Worm (Caenorhabditis elegans) whole organism, young adult: Measurements from ENCODE around the gene tufm-1.
A peak's percentile ranks its signal among the peaks of the same experiment; 100 is the strongest.

Source experiments
- C17E4.6 ChIP-seq: fragments of 200-800 bp; sonication (Bioruptor generic); IDR thresholded peaks from 2 replicates; pipeline ENCODE4 v1.3.6; 2022; ENCODE audit warnings: missing genetic modification reagents, missing genetic modification characterization, missing compliant biosample characterization
- F37B4.10 ChIP-seq: fragments of 200-800 bp; sonication (Bioruptor generic); IDR thresholded peaks from 2 replicates; pipeline ENCODE4 v1.3.6; 2022; ENCODE audit warnings: missing genetic modification characterization, missing compliant biosample characterization
- F39B2.1 ChIP-seq: fragments of 200-800 bp; sonication (Bioruptor generic); IDR thresholded peaks from 2 replicates; pipeline ENCODE4 v1.3.6; 2022; ENCODE audit warnings: missing genetic modification reagents, missing genetic modification characterization, missing compliant biosample characterization
- F55B11.4 ChIP-seq: sonication (generic microtip); optimal IDR thresholded peaks from 2 replicates; lab custom pipeline; 2016; ENCODE audit warnings: missing compliant biosample characterization, missing genetic modification characterization, borderline replicate concordance; ENCODE audit not compliant: insufficient read depth
- F57A8.1 ChIP-seq: fragments of 200-800 bp; sonication (Bioruptor generic); optimal IDR thresholded peaks from 2 replicates; lab custom pipeline; 2018; ENCODE audit warnings: mild to moderate bottlenecking, missing genetic modification characterization, moderate library complexity, missing compliant biosample characterization
- K11D2.4 ChIP-seq: fragments of 200-800 bp; sonication (Bioruptor generic); IDR thresholded peaks from 2 replicates; pipeline ENCODE4 v1.3.6; 2022; ENCODE audit warnings: missing genetic modification reagents, missing genetic modification characterization, missing compliant biosample characterization
- K12H6.12 ChIP-seq: fragments of 200-800 bp; sonication (Bioruptor generic); optimal IDR thresholded peaks from 2 replicates; lab custom pipeline; 2018; ENCODE audit warnings: mild to moderate bottlenecking, missing genetic modification characterization, missing compliant biosample characterization
- T07F8.4 ChIP-seq: sonication (generic microtip); optimal IDR thresholded peaks from 2 replicates; lab custom pipeline; 2016; ENCODE audit warnings: mild to moderate bottlenecking, missing genetic modification characterization, moderate library complexity, missing compliant biosample characterization
- T26A5.8 ChIP-seq: sonication (generic microtip); optimal IDR thresholded peaks from 2 replicates; lab custom pipeline; 2016; ENCODE audit warnings: missing genetic modification characterization, missing compliant biosample characterization
- Y53G8AR.9 ChIP-seq: fragments of 200-800 bp; sonication (Bioruptor generic); conservative IDR thresholded peaks from 2 replicates; pipeline ENCODE4 v1.3.6; 2022; ENCODE audit warnings: missing genetic modification reagents, missing genetic modification characterization, missing compliant biosample characterization
- Y67H2A.10 ChIP-seq: fragments of 200-800 bp; sonication (Bioruptor generic); conservative IDR thresholded peaks from 2 replicates; pipeline ENCODE4 v1.3.6; 2022; ENCODE audit warnings: missing genetic modification reagents, missing genetic modification characterization, missing compliant biosample characterization
- ZK185.1 ChIP-seq: sonication (generic microtip); optimal IDR thresholded peaks from 2 replicates; lab custom pipeline; 2016; ENCODE audit warnings: mild to moderate bottlenecking, missing genetic modification characterization, missing compliant biosample characterization; ENCODE audit not compliant: poor library complexity, severe bottlenecking
- akir-1 ChIP-seq: fragments of 200-800 bp; sonication (Bioruptor generic); optimal IDR thresholded peaks from 2 replicates; lab custom pipeline; 2018; ENCODE audit warnings: mild to moderate bottlenecking, missing genetic modification characterization, moderate library complexity, missing compliant biosample characterization
- aptf-3 ChIP-seq: fragments of 200-800 bp; sonication (Bioruptor generic); IDR thresholded peaks from 2 replicates; pipeline ENCODE4 v1.3.6; 2022; ENCODE audit warnings: missing genetic modification characterization, missing compliant biosample characterization
- athp-1 ChIP-seq: sonication (generic microtip); optimal IDR thresholded peaks from 2 replicates; lab custom pipeline; 2017; ENCODE audit warnings: mild to moderate bottlenecking, missing genetic modification characterization, missing compliant biosample characterization
- bed-2 ChIP-seq: fragments of 200-800 bp; sonication (Bioruptor generic); IDR thresholded peaks from 2 replicates; pipeline ENCODE4 v1.3.6; 2022; ENCODE audit warnings: missing genetic modification reagents, missing genetic modification characterization, missing compliant biosample characterization
- ccch-3 ChIP-seq: fragments of 200-800 bp; sonication (Bioruptor generic); optimal IDR thresholded peaks from 2 replicates; lab custom pipeline; 2018; ENCODE audit warnings: mild to moderate bottlenecking, missing genetic modification characterization, missing compliant biosample characterization
- cebp-1 ChIP-seq, 2 experiments: fragments of 200-800 bp in 1 of 2; sonication (Bioruptor generic) in 1 of 2; sonication (generic microtip) in 1 of 2; IDR thresholded peaks in 1 of 2; optimal IDR thresholded peaks in 1 of 2; 2 replicates each; pipeline versions ENCODE4 v1.3.6 to Lab custom; 2017 to 2022; ENCODE audit warnings: missing compliant biosample characterization in 2 of 2, missing genetic modification characterization in 2 of 2, mild to moderate bottlenecking in 1 of 2, missing genetic modification reagents in 1 of 2, moderate library complexity in 1 of 2
- ceh-27 ChIP-seq: fragments of 200-800 bp; sonication (Bioruptor generic); optimal IDR thresholded peaks from 2 replicates; lab custom pipeline; 2018; ENCODE audit warnings: mild to moderate bottlenecking, missing genetic modification characterization, moderate library complexity, missing compliant biosample characterization
- ceh-91 ChIP-seq: fragments of 200-800 bp; sonication (Bioruptor generic); IDR thresholded peaks from 2 replicates; pipeline ENCODE4 v1.3.6; 2022; ENCODE audit warnings: missing genetic modification reagents, missing genetic modification characterization, missing compliant biosample characterization
- chd-7 ChIP-seq: sonication (generic microtip); optimal IDR thresholded peaks from 2 replicates; lab custom pipeline; 2016; ENCODE audit warnings: mild to moderate bottlenecking, missing genetic modification characterization, moderate library complexity, missing compliant biosample characterization
- dpl-1 ChIP-seq: fragments of 150-350 bp; optimal IDR thresholded peaks from 2 replicates; lab custom pipeline; 2014; ENCODE audit warnings: missing biosample characterization, missing genetic modification reagents, missing genetic modification characterization
- efl-1 ChIP-seq: fragments of 150-350 bp; optimal IDR thresholded peaks from 2 replicates; lab custom pipeline; 2014; ENCODE audit warnings: missing biosample characterization, missing genetic modification reagents, missing genetic modification characterization
- him-1 ChIP-seq: sonication (generic microtip); optimal IDR thresholded peaks from 2 replicates; lab custom pipeline; 2016; ENCODE audit warnings: missing genotype, missing genetic modification reagents, missing genetic modification characterization, missing compliant biosample characterization
- hlh-12 ChIP-seq: sonication (generic microtip); optimal IDR thresholded peaks from 2 replicates; lab custom pipeline; 2016; ENCODE audit warnings: missing genetic modification characterization, missing compliant biosample characterization
- hmg-1.2 ChIP-seq: fragments of 200-800 bp; sonication (Bioruptor generic); IDR thresholded peaks from 2 replicates; pipeline ENCODE4 v1.3.6; 2022; ENCODE audit warnings: missing genetic modification reagents, missing genetic modification characterization, missing compliant biosample characterization
- lag-1 ChIP-seq: fragments of 200-800 bp; sonication (Bioruptor generic); IDR thresholded peaks from 2 replicates; pipeline ENCODE4 v1.3.6; 2022; ENCODE audit warnings: missing genetic modification reagents, missing genetic modification characterization, missing compliant biosample characterization
- let-526 ChIP-seq: fragments of 200-800 bp; sonication (Bioruptor generic); IDR thresholded peaks from 2 replicates; pipeline ENCODE4 v1.3.6; 2022; ENCODE audit warnings: missing genetic modification reagents, missing genetic modification characterization, missing compliant biosample characterization
- let-607 ChIP-seq, 2 experiments: fragments of 200-800 bp in 1 of 2; sonication (Bioruptor generic) in 1 of 2; sonication (generic microtip) in 1 of 2; optimal IDR thresholded peaks; 2 replicates each; lab custom pipeline; 2016 to 2018; ENCODE audit warnings: mild to moderate bottlenecking in 2 of 2, missing compliant biosample characterization in 2 of 2, missing genetic modification characterization in 2 of 2, moderate library complexity in 2 of 2, missing genotype in 1 of 2
- lsy-27 ChIP-seq: sonication (generic microtip); optimal IDR thresholded peaks from 2 replicates; lab custom pipeline; 2017; ENCODE audit warnings: missing genetic modification characterization, mild to moderate bottlenecking, missing compliant biosample characterization, antibody characterized with exemption, missing genotype, borderline replicate concordance; ENCODE audit not compliant: insufficient read depth
- mcd-1 ChIP-seq: fragments of 200-800 bp; sonication (Bioruptor generic); IDR thresholded peaks from 2 replicates; pipeline ENCODE4 v1.3.6; 2022; ENCODE audit warnings: missing genetic modification reagents, missing genetic modification characterization, missing compliant biosample characterization
- nfya-1 ChIP-seq: sonication (generic microtip); optimal IDR thresholded peaks from 2 replicates; lab custom pipeline; 2017; ENCODE audit warnings: antibody characterized with exemption, missing compliant biosample characterization, missing genetic modification characterization, borderline replicate concordance; ENCODE audit not compliant: insufficient read depth
- nfyb-1 ChIP-seq: fragments of 200-800 bp; sonication (Bioruptor generic); IDR thresholded peaks from 2 replicates; pipeline ENCODE4 v1.3.6; 2022; ENCODE audit warnings: missing genetic modification reagents, missing genetic modification characterization, missing compliant biosample characterization
- nhr-120 ChIP-seq: fragments of 200-800 bp; sonication (Bioruptor generic); IDR thresholded peaks from 2 replicates; pipeline ENCODE4 v1.3.6; 2022; ENCODE audit warnings: missing genetic modification characterization, missing compliant biosample characterization
- nhr-80 ChIP-seq: sonication (generic microtip); optimal IDR thresholded peaks from 2 replicates; lab custom pipeline; 2016; ENCODE audit warnings: missing genetic modification characterization, missing compliant biosample characterization
- nhr-90 ChIP-seq: sonication (generic microtip); optimal IDR thresholded peaks from 2 replicates; lab custom pipeline; 2016; ENCODE audit warnings: missing genotype, mild to moderate bottlenecking, missing genetic modification characterization, missing compliant biosample characterization
- rcor-1 ChIP-seq: fragments of 200-800 bp; sonication (Bioruptor generic); IDR thresholded peaks from 2 replicates; pipeline ENCODE4 v1.3.6; 2022; ENCODE audit warnings: missing genetic modification reagents, missing genetic modification characterization, missing compliant biosample characterization
- sdz-38 ChIP-seq: sonication (generic microtip); optimal IDR thresholded peaks from 2 replicates; lab custom pipeline; 2016; ENCODE audit warnings: missing genotype, missing genetic modification characterization, missing compliant biosample characterization
- sea-2 ChIP-seq: fragments of 200-800 bp; sonication (Bioruptor generic); IDR thresholded peaks from 2 replicates; pipeline ENCODE4 v1.3.6; 2022; ENCODE audit warnings: missing genetic modification characterization, missing compliant biosample characterization
- snpc-1.3 ChIP-seq: sonication (generic microtip); optimal IDR thresholded peaks from 2 replicates; lab custom pipeline; 2017; ENCODE audit warnings: missing genetic modification characterization, mild to moderate bottlenecking, missing compliant biosample characterization, antibody characterized with exemption, moderate library complexity, missing genotype, missing genetic modification reagents; ENCODE audit not compliant: insufficient read depth
- somi-1 ChIP-seq: fragments of 200-800 bp; sonication (Bioruptor generic); optimal IDR thresholded peaks from 2 replicates; lab custom pipeline; 2018; ENCODE audit warnings: mild to moderate bottlenecking, missing genetic modification characterization, missing compliant biosample characterization
- tlf-1 ChIP-seq: fragments of 200-800 bp; sonication (Bioruptor generic); optimal IDR thresholded peaks from 2 replicates; lab custom pipeline; 2018; ENCODE audit warnings: mild to moderate bottlenecking, missing genetic modification characterization, missing compliant biosample characterization
- unc-62 ChIP-seq: fragments of 150-350 bp; optimal IDR thresholded peaks from 2 replicates; lab custom pipeline; 2014; ENCODE audit warnings: missing biosample characterization, missing genetic modification reagents, missing genetic modification characterization
- xnd-1 ChIP-seq: sonication (generic microtip); optimal IDR thresholded peaks from 2 replicates; lab custom pipeline; 2016; ENCODE audit warnings: missing genotype, missing genetic modification reagents, missing genetic modification characterization, missing compliant biosample characterization
- zim-3 ChIP-seq: sonication (generic microtip); optimal IDR thresholded peaks from 2 replicates; lab custom pipeline; 2017; ENCODE audit warnings: mild to moderate bottlenecking, missing genetic modification characterization, moderate library complexity, missing compliant biosample characterization
- ztf-18 ChIP-seq: sonication (generic microtip); optimal IDR thresholded peaks from 2 replicates; lab custom pipeline; 2016; ENCODE audit warnings: missing genotype, mild to moderate bottlenecking, missing genetic modification characterization, missing compliant biosample characterization
- ztf-22 ChIP-seq: fragments of 200-800 bp; sonication (Bioruptor generic); optimal IDR thresholded peaks from 2 replicates; lab custom pipeline; 2018; ENCODE audit warnings: mild to moderate bottlenecking, missing genetic modification characterization, moderate library complexity, missing compliant biosample characterization
- ztf-26 ChIP-seq: sonication (generic microtip); optimal IDR thresholded peaks from 2 replicates; lab custom pipeline; 2017; ENCODE audit warnings: missing genetic modification characterization, missing compliant biosample characterization

tufm-1 gene

ce11 chrIII:2811410-2811809 is 3.4 kb downstream of the tufm-1 start (continued):
- TF ChIP-seq nhr-120 (GFP tag; lab: Robert Waterston, UW) (no peak), let-526 (GFP tag; lab: Robert Waterston, UW) (no peak), nfyb-1 (GFP tag; lab: Robert Waterston, UW) (peak; percentile 24; the same call in 1 of the 2 replicates), lsy-27 (tag; lab: Kevin White, UChicago) (no peak), F37B4.10 (no peak), rcor-1 (GFP tag; lab: Robert Waterston, UW) (no peak), athp-1 (tag; lab: Kevin White, UChicago) (peak; percentile 94), aptf-3 (GFP tag; lab: Robert Waterston, UW) (no peak), snpc-1.3 (tag; lab: Kevin White, UChicago) (no peak), ztf-18 (tag; lab: Kevin White, UChicago) (no peak), ZK185.1 (peak; percentile 30), ztf-22 (GFP tag; lab: Kevin White, UChicago) (no peak), K12H6.12 (tag; lab: Kevin White, UChicago) (no peak), bed-2 (GFP tag; lab: Robert Waterston, UW) (no peak), efl-1 (GFP tag; lab: Kevin White, UChicago) (no peak), unc-62 (GFP tag; lab: Kevin White, UChicago) (no peak), ccch-3 (no peak), Y53G8AR.9 (GFP tag; lab: Robert Waterston, UW) (0 out of 2 replicates have a peak, but pooled peaks have one; percentile 42), mcd-1 (GFP tag; lab: Robert Waterston, UW) (peak; percentile 65), cebp-1 (GFP tag; IDR thresholded peaks at IDR 0.05; lab: Robert Waterston, UW) (no peak), cebp-1 (tag; optimal IDR thresholded peaks at IDR 0.05; lab: Kevin White, UChicago) (peak; percentile 43), ztf-26 (no peak), hlh-12 (tag; lab: Kevin White, UChicago) (no peak), lag-1 (GFP tag; lab: Robert Waterston, UW) (no peak), sea-2 (no peak), Y67H2A.10 (GFP tag; lab: Robert Waterston, UW) (no peak), T07F8.4 (tag; lab: Kevin White, UChicago) (no peak), F39B2.1 (GFP tag; lab: Robert Waterston, UW) (no peak), nhr-90 (tag; lab: Kevin White, UChicago) (no peak), tlf-1 (GFP tag; lab: Kevin White, UChicago) (no peak), zim-3 (tag; lab: Kevin White, UChicago) (no peak), nhr-80 (tag; lab: Kevin White, UChicago) (no peak), dpl-1 (GFP tag; lab: Kevin White, UChicago) (no peak), C17E4.6 (GFP tag; lab: Robert Waterston, UW) (0 out of 2 replicates have a peak, but pooled peaks have one; percentile 26), xnd-1 (tag; lab: Kevin White, UChicago) (peak; percentile 7), K11D2.4 (GFP tag; lab: Robert Waterston, UW) (no peak), ceh-91 (GFP tag; lab: Robert Waterston, UW) (0 out of 2 replicates have a peak, but pooled peaks have one; percentile 31), chd-7 (tag; lab: Kevin White, UChicago) (peak; percentile 82), somi-1 (no peak), ceh-27 (GFP tag; lab: Kevin White, UChicago) (no peak), let-607 (tag; optimal IDR thresholded peaks at IDR 0.05; lab: Kevin White, UChicago) (no peak), sdz-38 (tag; lab: Kevin White, UChicago) (no peak), F55B11.4 (tag; lab: Kevin White, UChicago) (no peak), nfya-1 (tag; lab: Kevin White, UChicago) (no peak), F57A8.1 (GFP tag; lab: Kevin White, UChicago) (no peak), hmg-1.2 (GFP tag; lab: Robert Waterston, UW) (no peak), him-1 (tag; lab: Kevin White, UChicago) (peak; percentile 84), akir-1 (GFP tag; lab: Kevin White, UChicago) (no peak), T26A5.8 (tag; lab: Kevin White, UChicago) (peak; percentile 19)
